Worm (Caenorhabditis elegans): ENCODE data around the gene R08E3.3.

DNA sequence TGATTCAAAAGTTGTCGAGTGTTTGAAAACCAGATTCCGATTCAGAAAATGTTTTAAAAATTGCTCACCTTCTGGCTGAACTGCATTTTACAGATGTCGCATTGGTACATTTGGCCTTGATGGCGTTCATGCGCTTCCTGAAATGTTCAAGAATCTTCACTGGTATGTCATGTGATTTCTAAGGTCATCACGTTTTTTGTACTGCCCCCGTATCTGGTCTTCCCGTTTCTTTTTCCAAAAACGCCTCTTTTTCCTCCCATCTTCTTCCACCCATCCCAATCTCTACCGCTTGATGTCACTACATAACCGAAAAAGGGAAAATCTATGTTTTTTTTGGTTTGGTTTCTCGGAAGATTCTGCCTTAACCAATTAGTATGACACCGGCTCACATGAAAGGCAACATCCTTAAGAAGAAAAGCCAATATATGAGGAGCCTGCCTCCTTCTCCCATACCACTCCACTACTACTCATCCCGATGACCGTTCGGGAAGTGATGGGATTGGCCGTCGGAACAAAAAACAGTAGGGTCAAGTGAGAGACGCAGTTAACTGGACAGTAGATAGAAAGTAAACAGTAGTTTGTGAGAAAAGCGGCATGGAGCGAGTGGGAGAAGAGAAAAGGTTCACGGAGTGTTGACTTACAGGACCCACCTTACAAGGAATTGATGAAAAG, 8.5 kb upstream of the R08E3.3 start:
- TF ChIP-seq hlh-12 (tag; optimal IDR thresholded peaks at IDR 0.05) = no peak
- TF ChIP-seq unc-62 (GFP tag; optimal IDR thresholded peaks at IDR 0.05) = no peak
- TF ChIP-seq C17E4.6 (GFP tag; IDR thresholded peaks at IDR 0.05) = no peak
- TF ChIP-seq zim-3 (tag; optimal IDR thresholded peaks at IDR 0.05) = no peak
- no peak for TF ChIP-seq bed-2 (GFP tag; IDR thresholded peaks at IDR 0.05)
- no peak for TF ChIP-seq hlh-26 (GFP tag; conservative IDR thresholded peaks at IDR 0.05)
- no peak for TF ChIP-seq ztf-22 (GFP tag; optimal IDR thresholded peaks at IDR 0.05)
- TF ChIP-seq nhr-27 (tag; optimal IDR thresholded peaks at IDR 0.05) = no peak
- no peak for TF ChIP-seq pha-4 (tag; optimal IDR thresholded peaks at IDR 0.05)
- no peak for TF ChIP-seq snpc-4 (GFP tag; optimal IDR thresholded peaks at IDR 0.05)
- no peak for TF ChIP-seq snpc-4 (tag; optimal IDR thresholded peaks at IDR 0.05)
- TF ChIP-seq bed-1 (GFP tag; IDR thresholded peaks at IDR 0.05) = no peak

Measured in whole organism, young adult.